Fruit fly (Drosophila melanogaster): ENCODE results near the gene CG5973.
A peak's percentile ranks its signal among the peaks of the same experiment; 100 is the strongest.

CG5973 gene

DNA sequence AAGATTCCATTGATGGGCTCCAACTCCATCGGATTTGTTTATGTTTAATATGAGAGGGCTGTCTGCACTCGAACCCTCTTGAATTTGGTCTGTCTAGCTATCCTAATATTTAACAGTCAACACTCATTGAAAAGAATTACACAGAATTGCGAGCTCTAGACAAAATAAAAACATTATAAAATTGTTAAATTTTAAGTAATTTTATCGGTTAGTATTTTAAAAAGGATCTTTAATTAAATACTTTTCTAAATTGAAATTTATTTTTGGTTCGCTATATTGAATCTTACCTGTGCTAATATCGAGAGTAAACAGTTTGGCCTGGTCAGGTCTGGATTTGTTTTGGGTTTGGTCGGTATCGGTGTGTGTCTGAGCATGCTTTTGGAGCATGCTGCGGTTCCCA, 35.7 kb upstream of the CG5973 start:
- TF ChIP-seq OdsH (GFP tag; optimal IDR thresholded peaks at IDR 0.05), result peak; percentile 28
- TF ChIP-seq tai (GFP tag; optimal IDR thresholded peaks at IDR 0.05), result peak; percentile 19
- TF ChIP-seq GATAd (GFP tag; optimal IDR thresholded peaks at IDR 0.05), result no peak
- TF ChIP-seq ey (GFP tag; optimal IDR thresholded peaks at IDR 0.05), result peak; percentile 15
- TF ChIP-seq Hr83 (GFP tag; optimal IDR thresholded peaks at IDR 0.05; ENCODE audit: poor library complexity, severe bottlenecking), result no peak
- peak; percentile 15 for TF ChIP-seq Sp1 (GFP tag; optimal IDR thresholded peaks at IDR 0.05)
- no peak for TF ChIP-seq dmrt93B (GFP tag; optimal IDR thresholded peaks at IDR 0.05)
- TF ChIP-seq Hnf4 (GFP tag; optimal IDR thresholded peaks at IDR 0.05), result peak; percentile 26
- no peak for TF ChIP-seq CG9705 (GFP tag; optimal IDR thresholded peaks at IDR 0.05)
- TF ChIP-seq sv (GFP tag; optimal IDR thresholded peaks at IDR 0.05), result peak; percentile 33
- no peak for TF ChIP-seq sage (GFP tag; optimal IDR thresholded peaks at IDR 0.05)
- TF ChIP-seq fru (GFP tag; optimal IDR thresholded peaks at IDR 0.05), result peak; percentile 23
- TF ChIP-seq HLH106 (tag; optimal IDR thresholded peaks at IDR 0.05), result peak; percentile 26
- peak in 1 of 2 experiments; percentile 40 for TF ChIP-seq foxo (GFP tag; optimal IDR thresholded peaks at IDR 0.05)
- no peak for TF ChIP-seq Mio (GFP tag; optimal IDR thresholded peaks at IDR 0.05)
- TF ChIP-seq h (GFP tag; optimal IDR thresholded peaks at IDR 0.05), result peak; percentile 23

DNA sequence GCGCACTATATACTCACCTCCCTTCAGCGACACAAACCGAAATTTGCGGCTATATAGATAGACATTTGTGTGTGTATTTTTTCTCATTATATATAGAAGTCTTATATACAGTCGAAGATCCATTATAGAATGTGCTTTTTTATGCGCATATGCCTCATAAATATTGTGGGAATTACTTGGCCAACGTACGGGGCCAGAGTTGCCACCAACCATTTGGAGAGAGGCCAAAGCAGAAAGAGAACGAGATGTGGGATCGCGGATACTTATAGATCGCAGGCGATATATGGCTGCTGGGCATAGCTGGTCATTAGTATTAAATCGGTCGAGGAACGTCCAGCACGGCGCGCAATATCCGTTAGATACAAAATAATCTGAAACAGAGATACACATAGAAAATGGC, 32.4 kb upstream of the CG5973 start, which contains the start of gene CG5177:
TSS of gene CG5177 (plus strand) at position 305 of the 400 bp plus-strand sequence.
- no peak for TF ChIP-seq Rel (GFP tag; optimal IDR thresholded peaks at IDR 0.05)
- peak; percentile 49 for TF ChIP-seq Rel (tag; optimal IDR thresholded peaks at IDR 0.05)
- no peak for TF ChIP-seq lola (GFP tag; optimal IDR thresholded peaks at IDR 0.05)

DNA sequence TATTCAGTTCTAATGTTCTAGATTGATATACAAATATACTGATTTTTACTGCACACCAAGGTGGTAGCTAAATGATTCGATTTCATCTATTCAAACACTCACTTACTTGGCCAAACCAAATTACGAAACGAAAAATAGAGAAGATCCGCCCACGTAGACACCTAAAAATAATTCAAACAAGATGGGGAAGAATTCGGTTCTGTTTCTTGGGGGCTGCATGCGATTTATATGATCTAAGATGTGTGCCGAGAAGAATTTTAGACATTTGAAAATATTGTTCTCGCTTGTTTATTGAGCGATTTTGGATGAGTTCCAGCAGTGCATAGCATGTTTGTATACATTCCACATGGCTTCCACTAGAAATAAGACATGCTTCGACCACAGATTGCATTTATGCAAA, 29.7 kb upstream of the CG5973 start:
- TF ChIP-seq CrebA (GFP tag; optimal IDR thresholded peaks at IDR 0.05; ENCODE audit: borderline replicate concordance) (no peak), Hr83 (GFP tag; optimal IDR thresholded peaks at IDR 0.05; ENCODE audit: poor library complexity, severe bottlenecking) (no peak), dl (GFP tag; optimal IDR thresholded peaks at IDR 0.05; ENCODE audit: insufficient read depth in 1 of 2, partially characterized antibody in 2 of 2) (no peak), Vsx2 (GFP tag; optimal IDR thresholded peaks at IDR 0.05; ENCODE audit: partially characterized antibody) (no peak), Sp1 (GFP tag; optimal IDR thresholded peaks at IDR 0.05) (no peak), rgr (GFP tag; optimal IDR thresholded peaks at IDR 0.05) (no peak), Hnf4 (GFP tag; optimal IDR thresholded peaks at IDR 0.05) (no peak), HLH106 (tag; optimal IDR thresholded peaks at IDR 0.05) (no peak), sv (GFP tag; optimal IDR thresholded peaks at IDR 0.05) (no peak), Hr78 (GFP tag; optimal IDR thresholded peaks at IDR 0.05) (no peak), dmrt93B (GFP tag; optimal IDR thresholded peaks at IDR 0.05) (no peak), sage (GFP tag; optimal IDR thresholded peaks at IDR 0.05) (no peak), pan (optimal IDR thresholded peaks at IDR 0.05) (no peak), OdsH (GFP tag; optimal IDR thresholded peaks at IDR 0.05) (no peak)

DNA sequence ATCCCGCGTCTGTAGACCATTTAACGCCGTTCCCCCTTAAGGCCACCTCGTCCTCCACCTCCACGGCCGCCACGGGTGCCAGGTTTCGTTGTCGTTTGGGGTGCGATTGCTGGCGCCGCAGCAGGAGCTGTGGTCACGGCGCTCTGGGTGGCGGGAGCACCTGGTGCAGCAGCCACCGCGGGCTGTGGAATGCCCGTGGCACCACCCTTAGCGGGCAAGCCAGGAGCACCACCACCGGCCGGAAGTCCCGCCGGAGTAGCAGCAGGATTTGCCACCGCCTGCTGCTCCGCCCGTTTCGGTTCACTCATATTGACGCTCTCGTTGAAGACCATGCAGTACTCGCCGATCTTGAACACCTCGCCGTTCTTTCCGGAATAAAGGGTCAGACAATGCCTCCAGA, 28.3 kb upstream of the CG5973 start:
- TF ChIP-seq Abd-B (GFP tag; optimal IDR thresholded peaks at IDR 0.05) (no peak), CrebA (GFP tag; optimal IDR thresholded peaks at IDR 0.05; ENCODE audit: borderline replicate concordance) (no peak), GATAd (GFP tag; optimal IDR thresholded peaks at IDR 0.05) (no peak), Dif (GFP tag; optimal IDR thresholded peaks at IDR 0.05; ENCODE audit: partially characterized antibody) (no peak), ey (GFP tag; optimal IDR thresholded peaks at IDR 0.05) (no peak), Hr83 (GFP tag; optimal IDR thresholded peaks at IDR 0.05; ENCODE audit: poor library complexity, severe bottlenecking) (no peak)

DNA sequence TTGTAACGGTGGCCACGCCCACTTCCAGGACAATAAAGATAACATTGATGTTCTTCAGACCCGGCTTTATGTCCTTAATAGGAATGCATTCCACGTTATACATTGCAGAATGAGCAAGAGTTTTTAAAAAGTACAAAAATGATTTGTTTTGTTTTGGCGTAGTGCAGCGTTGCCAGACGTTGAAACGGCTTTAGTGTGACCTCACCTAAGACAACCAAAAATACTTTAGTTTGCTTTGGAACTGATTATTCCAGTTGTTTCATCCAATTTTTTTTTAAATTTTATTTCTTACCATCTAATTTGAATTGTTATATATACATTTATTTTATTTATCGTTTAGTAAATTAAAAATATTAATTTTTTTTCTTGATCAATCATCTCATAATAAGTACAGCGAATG, 27.7 kb upstream of the CG5973 start, which contains the start of gene CG5181:
TSS of gene CG5181 (minus strand) at position 208 of the 400 bp plus-strand sequence.
- TF ChIP-seq Myc (optimal IDR thresholded peaks at IDR 0.05) (no peak), Vsx2 (GFP tag; optimal IDR thresholded peaks at IDR 0.05; ENCODE audit: partially characterized antibody) (no peak), GATAd (GFP tag; optimal IDR thresholded peaks at IDR 0.05) (no peak), sv (GFP tag; optimal IDR thresholded peaks at IDR 0.05) (no peak), Abd-B (GFP tag; optimal IDR thresholded peaks at IDR 0.05) (no peak), tai (GFP tag; optimal IDR thresholded peaks at IDR 0.05) (no peak), HLH106 (tag; optimal IDR thresholded peaks at IDR 0.05) (no peak), jim (GFP tag; optimal IDR thresholded peaks at IDR 0.05) (no peak), fru (GFP tag; optimal IDR thresholded peaks at IDR 0.05) (no peak), ey (GFP tag; optimal IDR thresholded peaks at IDR 0.05) (no peak), CrebA (GFP tag; optimal IDR thresholded peaks at IDR 0.05; ENCODE audit: borderline replicate concordance) (no peak), Dfd (GFP tag; optimal IDR thresholded peaks at IDR 0.05) (no peak), Rel (GFP tag; optimal IDR thresholded peaks at IDR 0.05) (no peak), Rel (tag; optimal IDR thresholded peaks at IDR 0.05) (no peak), N (GFP tag; optimal IDR thresholded peaks at IDR 0.05) (no peak), usp (GFP tag; optimal IDR thresholded peaks at IDR 0.05) (no peak), dsf (GFP tag; optimal IDR thresholded peaks at IDR 0.05; ENCODE audit: borderline replicate concordance) (no peak)
